Worm (Caenorhabditis elegans): ENCODE results near the gene T14G8.3.

Gene T14G8.3

DNA sequence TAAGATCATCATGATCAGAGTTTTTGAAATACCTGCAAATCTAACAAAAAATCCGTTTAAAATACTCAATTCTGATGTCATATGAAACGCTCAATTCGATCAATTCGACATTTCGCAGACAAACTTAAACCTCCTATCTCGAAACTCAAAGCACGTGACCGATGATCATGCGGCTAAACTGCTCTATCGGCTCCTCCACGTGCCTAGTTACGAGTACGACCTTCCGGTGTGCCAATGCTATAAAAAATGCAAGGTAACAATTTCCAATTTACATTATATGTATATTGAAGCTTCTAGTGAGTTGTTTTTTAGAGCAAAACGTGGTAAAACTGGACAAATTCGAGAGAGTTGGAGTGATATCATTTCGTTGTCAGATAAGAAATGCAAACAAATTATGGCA lies 50.2 kb downstream of the T14G8.3 start (continued):
- TF ChIP-seq nhr-237 (tag; optimal IDR thresholded peaks at IDR 0.05) (no peak), nhr-84 (tag; optimal IDR thresholded peaks at IDR 0.05) (no peak), mab-9 (GFP tag; IDR thresholded peaks at IDR 0.05) (no peak), blmp-1 (tag; optimal IDR thresholded peaks at IDR 0.05) (no peak), mep-1 (tag; optimal IDR thresholded peaks at IDR 0.05) (no peak), zip-4 (GFP tag; optimal IDR thresholded peaks at IDR 0.05) (no peak), nhr-47 (tag; optimal IDR thresholded peaks at IDR 0.05) (peak; percentile 50), rnt-1 (tag; optimal IDR thresholded peaks at IDR 0.05) (no peak), dsc-1 (tag; optimal IDR thresholded peaks at IDR 0.05) (no peak), lin-14 (GFP tag; optimal IDR thresholded peaks at IDR 0.05) (peak; percentile 65), mef-2 (tag; optimal IDR thresholded peaks at IDR 0.05) (no peak), ces-1 (GFP tag; optimal IDR thresholded peaks at IDR 0.05) (no peak), isw-1 (GFP tag; IDR thresholded peaks at IDR 0.05) (no peak), unc-130 (tag; optimal IDR thresholded peaks at IDR 0.05) (peak; percentile 54), lsy-2 (tag; optimal IDR thresholded peaks at IDR 0.05) (peak in 1 of 2 experiments; percentile 6), mdl-1 (tag; optimal IDR thresholded peaks at IDR 0.05) (peak in 1 of 2 experiments; percentile 83), lin-15B (tag; optimal IDR thresholded peaks at IDR 0.05) (no peak), C34B4.2 (tag; optimal IDR thresholded peaks at IDR 0.05) (no peak), jun-1 (tag; optimal IDR thresholded peaks at IDR 0.05) (no peak), fos-1 (tag; optimal IDR thresholded peaks at IDR 0.05) (no peak), egl-27 (tag; optimal IDR thresholded peaks at IDR 0.05) (no peak), ama-1 (optimal IDR thresholded peaks at IDR 0.05) (no peak), dpl-1 (GFP tag; optimal IDR thresholded peaks at IDR 0.05) (no peak), nhr-12 (tag; optimal IDR thresholded peaks at IDR 0.05) (no peak), skn-1 (tag; optimal IDR thresholded peaks at IDR 0.05) (no peak), vab-15 (tag; optimal IDR thresholded peaks at IDR 0.05) (no peak), grh-1 (GFP tag; IDR thresholded peaks at IDR 0.05) (no peak), fkh-8 (tag; optimal IDR thresholded peaks at IDR 0.05) (peak; percentile 71), efl-1 (optimal IDR thresholded peaks at IDR 0.05) (no peak), efl-1 (GFP tag; optimal IDR thresholded peaks at IDR 0.05 in 1 of 2) (peak in 1 of 2 experiments; percentile 81), snpc-4 (tag; optimal IDR thresholded peaks at IDR 0.05) (no peak), swsn-7 (tag; optimal IDR thresholded peaks at IDR 0.05) (peak; percentile 22), nhr-90 (tag; optimal IDR thresholded peaks at IDR 0.05; ENCODE audit: poor library complexity) (peak; percentile 17), fkh-10 (GFP tag; optimal IDR thresholded peaks at IDR 0.05) (no peak), C16A3.4 (tag; optimal IDR thresholded peaks at IDR 0.05) (no peak), C04F5.9 (tag; optimal IDR thresholded peaks at IDR 0.05) (no peak), sup-37 (GFP tag; optimal IDR thresholded peaks at IDR 0.05) (no peak), egl-13 (tag; optimal IDR thresholded peaks at IDR 0.05) (peak; percentile 49), pqm-1 (tag; optimal IDR thresholded peaks at IDR 0.05) (no peak), nhr-71 (tag; optimal IDR thresholded peaks at IDR 0.05) (peak; percentile 77), irx-1 (tag; optimal IDR thresholded peaks at IDR 0.05) (no peak), nhr-77 (tag; optimal IDR thresholded peaks at IDR 0.05) (no peak), pag-3 (tag; optimal IDR thresholded peaks at IDR 0.05; ENCODE audit: borderline replicate concordance, insufficient read depth) (no peak), unc-98 (GFP tag; IDR thresholded peaks at IDR 0.05) (no peak)

ce11 chrX:12912435-12912834 lies 51.4 kb downstream of the T14G8.3 start:
- TF ChIP-seq C04F5.9 (tag; optimal IDR thresholded peaks at IDR 0.05) (no peak), pax-3 (tag; optimal IDR thresholded peaks at IDR 0.05) (no peak), aly-2 (tag; optimal IDR thresholded peaks at IDR 0.05) (no peak), blmp-1 (tag; optimal IDR thresholded peaks at IDR 0.05) (peak; percentile 82), elt-3 (tag; optimal IDR thresholded peaks at IDR 0.05) (peak in 2 of 6 experiments; percentile 18 to 28), efl-1 (optimal IDR thresholded peaks at IDR 0.05) (no peak), efl-1 (GFP tag; optimal IDR thresholded peaks at IDR 0.05 in 1 of 2) (peak in 1 of 2 experiments; percentile 53), lin-14 (GFP tag; optimal IDR thresholded peaks at IDR 0.05) (peak; percentile 12), nhr-85 (tag) (peak; percentile 10), lin-15B (tag; optimal IDR thresholded peaks at IDR 0.05) (no peak)

Measured in whole organism, L1 larva.